Fruit fly (Drosophila melanogaster): Measurements from ENCODE around the gene Mdr65.
A peak's percentile ranks its signal among the peaks of the same experiment; 100 is the strongest.

Gene Mdr65

DNA sequence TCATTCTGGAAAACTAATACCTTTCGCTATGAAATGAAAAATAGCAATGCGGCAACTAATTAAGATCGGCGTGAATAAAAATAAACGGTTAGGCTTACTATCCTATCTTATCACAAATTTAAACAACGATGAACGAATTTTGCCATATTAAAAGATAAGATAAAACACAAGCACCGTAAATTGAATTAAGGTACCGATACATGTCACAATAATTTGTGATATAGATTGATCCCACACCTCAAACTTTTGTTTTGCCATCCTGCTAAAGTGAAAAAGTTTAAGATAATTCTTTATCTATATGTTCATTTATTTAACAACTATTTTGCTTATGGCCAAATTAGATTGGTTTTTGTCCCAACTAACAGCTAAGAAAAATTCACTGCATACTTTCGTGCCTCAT, 11.5 kb downstream of the Mdr65 start, which contains the start of gene CG42714:
TSS of gene CG42714 (minus strand) at position 22 of the 400 bp plus-strand sequence.
- TF ChIP-seq tj (GFP tag; optimal IDR thresholded peaks at IDR 0.05) (no peak), toe (GFP tag; optimal IDR thresholded peaks at IDR 0.05) (no peak), Clk (GFP tag; optimal IDR thresholded peaks at IDR 0.05) (no peak), kay (GFP tag; ENCODE audit: borderline replicate concordance) (no peak), cic (GFP tag; optimal IDR thresholded peaks at IDR 0.05) (no peak)

- no peak for TF ChIP-seq CG14711 (tag; optimal IDR thresholded peaks at IDR 0.05)
- no peak for TF ChIP-seq Crg-1 (GFP tag; optimal IDR thresholded peaks at IDR 0.05)
- no peak for TF ChIP-seq toe (GFP tag; optimal IDR thresholded peaks at IDR 0.05)
- TF ChIP-seq Hr96 (GFP tag; optimal IDR thresholded peaks at IDR 0.05), result no peak
- no peak for TF ChIP-seq cic (GFP tag; optimal IDR thresholded peaks at IDR 0.05)
- no peak for TF ChIP-seq ovo (GFP tag; optimal IDR thresholded peaks at IDR 0.05)
- no peak for TF ChIP-seq CG33017 (tag; optimal IDR thresholded peaks at IDR 0.05)
- no peak for TF ChIP-seq kay (GFP tag; ENCODE audit: borderline replicate concordance)
- no peak for TF ChIP-seq CG5204 (GFP tag; optimal IDR thresholded peaks at IDR 0.05)
- no peak for TF ChIP-seq bab1 (GFP tag; optimal IDR thresholded peaks at IDR 0.05)
- TF ChIP-seq Mnt (GFP tag; optimal IDR thresholded peaks at IDR 0.05), result no peak
- no peak for TF ChIP-seq Clk (GFP tag; optimal IDR thresholded peaks at IDR 0.05)
- TF ChIP-seq CG7101 (tag; optimal IDR thresholded peaks at IDR 0.05), result no peak
Measured at dm6 chr3L:6233281-6233680, 12.3 kb downstream of the Mdr65 start, which contains the start of gene BG642312. TSS of gene BG642312 (minus strand) at chr3L:6233381.

- TF ChIP-seq CG33017 (tag; optimal IDR thresholded peaks at IDR 0.05), result no peak
- no peak for TF ChIP-seq Hr96 (GFP tag; optimal IDR thresholded peaks at IDR 0.05)
- no peak for TF ChIP-seq CG11617 (GFP tag; optimal IDR thresholded peaks at IDR 0.05)
- TF ChIP-seq Clk (GFP tag; optimal IDR thresholded peaks at IDR 0.05), result no peak
- TF ChIP-seq cic (GFP tag; optimal IDR thresholded peaks at IDR 0.05), result no peak
- no peak for TF ChIP-seq CG7045 (GFP tag; optimal IDR thresholded peaks at IDR 0.05)
- TF ChIP-seq tj (GFP tag; optimal IDR thresholded peaks at IDR 0.05), result no peak
- TF ChIP-seq pad (GFP tag; optimal IDR thresholded peaks at IDR 0.05), result no peak
- no peak for TF ChIP-seq toe (GFP tag; optimal IDR thresholded peaks at IDR 0.05)
- no peak for TF ChIP-seq CG1620 (GFP tag; optimal IDR thresholded peaks at IDR 0.05)
- no peak for TF ChIP-seq Crg-1 (GFP tag; optimal IDR thresholded peaks at IDR 0.05)
Measured at dm6 chr3L:6232261-6232660, 13.3 kb downstream of the Mdr65 start, which contains the start of gene CG13299. TSS of gene CG13299 (minus strand) at chr3L:6232361.

- no peak for TF ChIP-seq cnc (optimal IDR thresholded peaks at IDR 0.05)
- no peak for TF ChIP-seq pad (GFP tag; optimal IDR thresholded peaks at IDR 0.05)
- peak; percentile 5 for TF ChIP-seq bab1 (GFP tag; optimal IDR thresholded peaks at IDR 0.05)
- peak; percentile 87 for TF ChIP-seq tj (GFP tag; optimal IDR thresholded peaks at IDR 0.05)
- TF ChIP-seq CG7101 (tag; optimal IDR thresholded peaks at IDR 0.05), result no peak
- TF ChIP-seq cic (GFP tag; optimal IDR thresholded peaks at IDR 0.05), result no peak
- TF ChIP-seq CG12768 (GFP tag; optimal IDR thresholded peaks at IDR 0.05), result no peak
- peak; percentile 0 for TF ChIP-seq CG1620 (GFP tag; optimal IDR thresholded peaks at IDR 0.05)
- no peak for TF ChIP-seq CG5204 (GFP tag; optimal IDR thresholded peaks at IDR 0.05)
- TF ChIP-seq Hr96 (GFP tag; optimal IDR thresholded peaks at IDR 0.05), result no peak
- TF ChIP-seq Crg-1 (GFP tag; optimal IDR thresholded peaks at IDR 0.05), result no peak
- TF ChIP-seq CG7045 (GFP tag; optimal IDR thresholded peaks at IDR 0.05), result no peak
- TF ChIP-seq CG14711 (tag; optimal IDR thresholded peaks at IDR 0.05), result no peak
- TF ChIP-seq toe (GFP tag; optimal IDR thresholded peaks at IDR 0.05), result no peak
- no peak for TF ChIP-seq Mnt (GFP tag; optimal IDR thresholded peaks at IDR 0.05)
- no peak for TF ChIP-seq ovo (GFP tag; optimal IDR thresholded peaks at IDR 0.05)
Measured at dm6 chr3L:6220187-6220586, 25.4 kb downstream of the Mdr65 start, which contains the start of gene CG33946. TSS of gene CG33946 (plus strand) at chr3L:6220578.

dm6 chr3L:6218517-6219155, 26.9 kb downstream of the Mdr65 start:
- no peak for TF ChIP-seq CG33017 (tag; optimal IDR thresholded peaks at IDR 0.05)
- peak; percentile 86 for TF ChIP-seq kay (GFP tag; ENCODE audit: borderline replicate concordance)

DNA sequence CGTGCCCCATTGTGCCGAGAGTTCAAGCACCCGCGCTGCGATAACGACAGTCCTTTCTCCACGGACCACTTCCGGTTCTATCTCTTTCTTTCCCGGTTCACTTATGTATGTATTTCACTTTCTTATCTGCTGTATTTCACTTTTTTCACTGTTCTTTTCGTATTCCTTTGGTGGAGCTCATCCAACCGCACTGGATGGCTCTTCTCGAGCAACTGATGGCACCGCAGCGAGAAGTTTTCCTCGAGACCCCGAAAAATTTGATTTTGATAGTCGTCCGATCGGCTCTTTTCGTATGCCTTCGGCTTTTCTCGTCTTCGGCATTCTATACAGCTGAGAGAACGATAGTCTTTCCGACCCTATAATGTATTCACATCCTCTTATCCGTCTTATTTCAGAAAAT, 27.7 kb downstream of the Mdr65 start, which contains the start of gene LanA:
TSS of gene LanA (minus strand) at position 217 of the 400 bp plus-strand sequence.
- TF ChIP-seq CG11617 (GFP tag; optimal IDR thresholded peaks at IDR 0.05) (no peak), tj (GFP tag; optimal IDR thresholded peaks at IDR 0.05) (peak; percentile 33)

DNA sequence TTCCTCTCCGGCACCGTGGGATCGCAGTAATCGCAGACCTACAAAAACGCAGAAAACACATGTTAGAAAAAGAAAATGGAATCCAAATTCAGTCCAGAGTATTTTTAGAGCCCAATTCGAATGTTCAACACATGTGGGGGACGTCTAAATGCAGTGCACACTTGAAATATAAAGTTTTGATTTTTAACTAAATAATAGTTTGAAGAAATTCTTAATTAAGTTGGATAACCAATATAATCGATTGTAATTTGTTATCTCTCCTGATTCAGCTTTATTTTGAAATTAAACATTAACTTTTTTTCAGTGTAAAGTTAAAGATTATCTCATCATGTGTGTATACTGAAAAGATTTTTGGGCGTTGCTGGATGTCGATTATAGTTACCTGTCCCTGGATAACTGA, 28.3 kb downstream of the Mdr65 start:
- no peak for TF ChIP-seq tj (GFP tag; optimal IDR thresholded peaks at IDR 0.05)
- no peak for TF ChIP-seq toe (GFP tag; optimal IDR thresholded peaks at IDR 0.05)
- TF ChIP-seq CG14711 (tag; optimal IDR thresholded peaks at IDR 0.05), result no peak
- TF ChIP-seq cnc (optimal IDR thresholded peaks at IDR 0.05), result no peak
- no peak for TF ChIP-seq cic (GFP tag; optimal IDR thresholded peaks at IDR 0.05)
- TF ChIP-seq Mnt (GFP tag; optimal IDR thresholded peaks at IDR 0.05), result no peak
- no peak for TF ChIP-seq Crg-1 (GFP tag; optimal IDR thresholded peaks at IDR 0.05)
- TF ChIP-seq CG33017 (tag; optimal IDR thresholded peaks at IDR 0.05), result no peak
- TF ChIP-seq ovo (GFP tag; optimal IDR thresholded peaks at IDR 0.05), result no peak
- no peak for TF ChIP-seq CG7045 (GFP tag; optimal IDR thresholded peaks at IDR 0.05)
- no peak for TF ChIP-seq bab1 (GFP tag; optimal IDR thresholded peaks at IDR 0.05)
- TF ChIP-seq Clk (GFP tag; optimal IDR thresholded peaks at IDR 0.05), result no peak
- TF ChIP-seq CG5204 (GFP tag; optimal IDR thresholded peaks at IDR 0.05), result no peak
- no peak for TF ChIP-seq CG11617 (GFP tag; optimal IDR thresholded peaks at IDR 0.05)
- no peak for TF ChIP-seq Hr96 (GFP tag; optimal IDR thresholded peaks at IDR 0.05)
- TF ChIP-seq kay (GFP tag; ENCODE audit: borderline replicate concordance), result no peak
- no peak for TF ChIP-seq CG12768 (GFP tag; optimal IDR thresholded peaks at IDR 0.05)
- no peak for TF ChIP-seq CG7101 (tag; optimal IDR thresholded peaks at IDR 0.05)
